Fruit fly (Drosophila melanogaster) Kc167 (cell line): ENCODE measurements around the gene tld.

Source experiments
- Sin3A ChIP-seq: fragments of >200 bp; optimal IDR thresholded peaks from 2 replicates; lab custom pipeline; 2018; ENCODE audit warnings: missing external identifiers
- insv ChIP-seq: fragments of >200 bp; optimal IDR thresholded peaks from 3 replicates; lab custom pipeline; 2018; ENCODE audit warnings: missing external identifiers
- psq ChIP-seq: fragments of >200 bp; optimal IDR thresholded peaks from 2 replicates; lab custom pipeline; 2017; ENCODE audit warnings: missing external identifiers
- ttk ChIP-seq: sonication (Bioruptor generic); optimal IDR thresholded peaks from 2 replicates; lab custom pipeline; 2017; ENCODE audit warnings: missing external identifiers

DNA sequence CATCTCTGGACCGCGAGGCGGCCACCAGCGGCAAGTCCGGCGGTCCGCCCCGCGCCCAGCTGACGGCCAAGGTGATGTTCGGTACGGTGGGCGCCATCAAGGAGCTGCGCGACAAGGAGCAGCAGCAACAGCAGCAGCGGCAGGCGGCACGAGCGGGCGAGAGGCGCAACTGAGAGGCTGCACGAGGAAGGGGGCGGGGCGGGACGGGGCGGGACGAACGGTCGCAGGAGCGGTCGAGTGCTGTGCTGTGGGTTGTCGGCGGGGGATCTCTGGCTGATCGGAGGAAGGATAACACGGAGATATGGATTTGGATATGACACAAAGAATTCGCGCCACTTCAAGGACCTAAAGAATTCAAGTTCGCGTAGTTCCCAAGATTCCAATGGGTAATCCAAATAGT lies 20.1 kb downstream of the tld start:
- TF ChIP-seq ttk (lab: Kevin White, UChicago) (peak; percentile 48), Sin3A (lab: Kevin White, UChicago) (no peak), psq (lab: Kevin White, UChicago) (no peak), insv (lab: Kevin White, UChicago) (no peak)
